Fruit fly (Drosophila melanogaster): Measurements from ENCODE around the gene CG7912.

Gene CG7912

dm6 chr3R:30036609-30037008, 27.6 kb upstream of the CG7912 start, which contains the start of gene ZIPIC:
ZIPIC (minus strand) TSS chr3R:30036870.
- no peak for TF ChIP-seq CG17801 (GFP tag; optimal IDR thresholded peaks at IDR 0.05; ENCODE audit: partially characterized antibody)

DNA sequence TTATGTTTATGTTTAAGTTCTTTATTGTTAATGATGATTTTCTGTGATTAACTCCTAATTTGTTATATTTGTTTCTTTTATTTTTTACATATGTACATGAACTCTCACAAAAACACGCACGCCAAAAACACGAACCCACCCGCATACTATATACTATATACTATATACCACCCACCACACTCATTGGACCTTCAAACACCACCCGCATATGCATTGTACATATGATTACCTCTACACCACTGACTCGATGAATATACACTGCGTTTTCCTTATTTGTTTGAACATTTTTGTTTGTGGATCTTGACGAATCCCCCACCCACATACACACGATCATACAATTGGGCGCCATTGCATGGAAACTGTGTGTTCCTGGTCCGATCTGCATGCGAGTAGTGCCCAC, 23.3 kb upstream of the CG7912 start:
- no peak for TF ChIP-seq CG17801 (GFP tag; optimal IDR thresholded peaks at IDR 0.05; ENCODE audit: partially characterized antibody)

DNA sequence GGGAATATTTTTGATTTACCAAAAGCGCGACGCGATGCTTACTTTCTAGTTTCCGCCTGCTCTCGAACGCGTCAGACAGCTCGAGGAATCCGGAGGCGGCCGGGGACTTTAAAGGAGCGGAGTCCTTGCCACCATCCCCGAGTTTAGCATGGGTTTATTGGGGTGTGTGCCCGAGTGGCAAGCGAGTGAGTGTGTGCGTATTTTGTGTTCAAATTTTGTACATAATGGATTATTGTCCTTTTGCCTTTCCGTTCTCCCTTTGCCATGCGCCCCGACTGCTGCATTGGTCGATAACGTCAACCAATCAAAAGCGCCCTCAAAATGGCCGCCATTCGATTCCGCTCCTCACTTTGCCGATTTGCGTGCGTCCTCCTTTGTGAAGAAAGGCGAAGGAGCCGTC, 21.1 kb upstream of the CG7912 start:
- no peak for TF ChIP-seq CG17801 (GFP tag; optimal IDR thresholded peaks at IDR 0.05; ENCODE audit: partially characterized antibody)

DNA sequence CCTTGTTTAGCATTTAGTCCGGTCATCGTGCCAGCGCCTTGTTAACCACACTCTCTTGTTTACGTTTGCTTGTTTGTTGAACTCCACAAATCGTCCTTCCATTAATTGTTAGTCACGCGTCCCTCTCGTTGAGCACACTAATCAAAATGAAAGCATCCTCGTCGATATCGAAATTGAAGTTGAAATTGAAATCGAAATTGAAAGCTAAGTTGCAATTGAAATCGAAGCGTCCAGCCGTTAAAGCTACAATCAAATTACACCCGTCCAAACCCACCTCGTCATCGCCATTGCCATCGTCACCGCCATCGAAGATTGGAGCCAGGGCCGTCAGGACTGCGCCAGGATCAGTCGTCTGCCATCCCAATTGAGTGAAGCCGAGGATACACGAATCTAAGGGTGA, 14.5 kb upstream of the CG7912 start:
- TF ChIP-seq CG17801 (GFP tag; optimal IDR thresholded peaks at IDR 0.05; ENCODE audit: partially characterized antibody): no peak

dm6 chr3R:30022452-30023028, 13.6 kb upstream of the CG7912 start, which contains the start of the genes RpS28a and Axn:
RpS28a (minus strand) TSS chr3R:30022648.
Axn (plus strand) TSS chr3R:30022842.
- no peak for TF ChIP-seq CG17801 (GFP tag; optimal IDR thresholded peaks at IDR 0.05; ENCODE audit: partially characterized antibody)

DNA sequence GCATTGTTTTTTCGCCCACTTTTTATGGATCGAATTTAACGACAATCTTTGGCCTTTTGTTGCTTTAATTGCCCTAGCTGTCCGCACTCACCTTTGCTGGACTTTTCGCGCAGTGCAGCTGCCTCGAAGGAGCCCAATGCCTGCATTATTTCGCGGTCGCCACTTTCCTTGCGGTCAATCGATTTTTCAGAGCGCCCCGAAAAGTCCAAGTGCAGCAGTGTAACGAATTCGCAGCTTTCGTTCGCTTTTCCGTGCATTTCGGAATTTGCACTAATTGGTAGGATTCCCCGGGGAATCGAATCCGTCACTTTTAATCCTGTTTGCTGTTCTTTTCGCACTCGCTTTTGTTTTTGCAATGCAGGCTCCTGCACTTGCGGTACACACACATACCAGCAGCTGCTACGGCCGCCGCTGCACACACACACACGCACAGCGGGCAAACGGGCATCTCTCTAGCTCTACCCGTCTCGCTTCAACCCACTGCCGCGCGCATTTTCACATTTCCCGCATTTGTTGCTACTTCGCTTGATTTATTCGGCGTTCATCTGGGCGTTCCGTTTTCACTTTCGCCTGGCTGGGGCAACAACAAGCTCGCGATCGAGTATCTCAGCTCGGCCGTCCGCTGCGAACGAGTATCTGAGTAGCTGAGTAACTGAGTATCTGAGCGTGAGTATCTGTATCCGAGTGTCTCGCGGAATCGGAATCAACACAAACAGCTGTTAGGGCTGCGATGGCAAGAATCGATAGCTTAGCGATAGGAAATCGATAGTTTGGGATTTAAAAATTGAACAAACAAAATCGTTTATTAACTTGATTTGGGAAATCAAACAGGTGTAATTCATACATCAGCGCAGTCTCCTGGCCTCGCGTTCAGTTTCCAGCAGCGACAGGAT, 12.8 kb upstream of the CG7912 start, which contains the start of gene Mgat2:
Mgat2 (minus strand) TSS at position 663 of the 893 bp plus-strand sequence.
- TF ChIP-seq CG17801 (GFP tag; optimal IDR thresholded peaks at IDR 0.05; ENCODE audit: partially characterized antibody): peak; percentile 36

DNA sequence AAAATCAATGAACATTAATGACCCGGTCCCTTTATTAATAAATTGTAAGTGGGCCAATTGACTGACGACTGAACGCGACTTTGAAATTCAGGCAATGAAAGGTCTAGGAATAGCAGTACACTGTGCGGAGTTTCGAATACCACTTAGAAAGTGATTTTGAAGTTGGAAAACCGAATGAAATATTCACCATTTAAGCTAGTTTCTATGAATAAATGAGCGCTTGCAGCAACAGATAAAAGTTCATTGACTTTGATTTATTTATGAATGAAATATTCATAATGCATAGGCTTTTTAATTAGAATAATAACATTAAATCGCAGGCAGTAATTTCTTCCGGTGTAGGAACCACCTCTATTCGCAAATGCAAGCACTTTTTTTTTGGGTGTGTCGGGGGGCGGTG, 12.0 kb upstream of the CG7912 start:
- no peak for TF ChIP-seq CG17801 (GFP tag; optimal IDR thresholded peaks at IDR 0.05; ENCODE audit: partially characterized antibody)

dm6 chr3R:30014977-30015514, 6.1 kb upstream of the CG7912 start, which contains the start of gene CG7920:
CG7920 (minus strand) TSS chr3R:30015284.
- peak; percentile 60 for TF ChIP-seq CG17801 (GFP tag; optimal IDR thresholded peaks at IDR 0.05; ENCODE audit: partially characterized antibody)

DNA sequence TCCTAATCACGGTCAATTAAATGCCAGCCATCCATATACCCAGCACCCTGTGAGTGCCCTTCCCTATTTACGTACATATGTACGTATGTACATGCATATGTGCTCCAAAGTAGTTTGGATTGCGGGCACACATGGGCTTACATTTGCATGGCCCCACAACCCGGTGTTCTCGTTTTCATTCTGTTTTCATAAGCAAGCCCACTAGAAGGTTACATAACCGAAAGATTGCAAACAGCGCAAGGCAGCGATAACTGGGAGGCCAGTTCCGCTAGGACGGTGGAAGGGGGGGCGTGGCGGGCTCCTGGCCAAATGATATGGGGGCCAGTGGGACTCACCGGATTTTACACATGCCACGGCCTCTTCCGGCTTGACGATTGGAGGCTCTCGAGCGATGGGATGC, 5.5 kb upstream of the CG7912 start:
- TF ChIP-seq CG17801 (GFP tag; optimal IDR thresholded peaks at IDR 0.05; ENCODE audit: partially characterized antibody): no peak

DNA sequence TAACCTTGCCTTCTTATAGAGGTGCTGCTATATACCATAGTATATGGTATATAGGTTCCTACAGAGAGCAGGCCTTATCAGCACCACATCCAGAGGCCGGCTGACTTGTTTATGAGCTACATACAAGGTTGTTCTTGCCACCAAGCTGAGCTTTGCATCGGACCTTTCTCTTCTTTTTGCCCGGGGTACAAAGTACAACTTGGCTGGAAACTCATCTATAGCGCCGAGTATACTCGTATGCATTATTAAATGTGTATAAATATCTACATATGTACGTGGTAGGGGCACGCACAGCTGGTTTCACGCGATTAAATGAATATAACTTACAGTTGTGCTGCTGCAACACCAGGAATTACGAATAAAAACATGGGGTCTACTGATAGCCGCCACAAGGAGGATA, 4.9 kb upstream of the CG7912 start:
- TF ChIP-seq CG17801 (GFP tag; optimal IDR thresholded peaks at IDR 0.05; ENCODE audit: partially characterized antibody): no peak

DNA sequence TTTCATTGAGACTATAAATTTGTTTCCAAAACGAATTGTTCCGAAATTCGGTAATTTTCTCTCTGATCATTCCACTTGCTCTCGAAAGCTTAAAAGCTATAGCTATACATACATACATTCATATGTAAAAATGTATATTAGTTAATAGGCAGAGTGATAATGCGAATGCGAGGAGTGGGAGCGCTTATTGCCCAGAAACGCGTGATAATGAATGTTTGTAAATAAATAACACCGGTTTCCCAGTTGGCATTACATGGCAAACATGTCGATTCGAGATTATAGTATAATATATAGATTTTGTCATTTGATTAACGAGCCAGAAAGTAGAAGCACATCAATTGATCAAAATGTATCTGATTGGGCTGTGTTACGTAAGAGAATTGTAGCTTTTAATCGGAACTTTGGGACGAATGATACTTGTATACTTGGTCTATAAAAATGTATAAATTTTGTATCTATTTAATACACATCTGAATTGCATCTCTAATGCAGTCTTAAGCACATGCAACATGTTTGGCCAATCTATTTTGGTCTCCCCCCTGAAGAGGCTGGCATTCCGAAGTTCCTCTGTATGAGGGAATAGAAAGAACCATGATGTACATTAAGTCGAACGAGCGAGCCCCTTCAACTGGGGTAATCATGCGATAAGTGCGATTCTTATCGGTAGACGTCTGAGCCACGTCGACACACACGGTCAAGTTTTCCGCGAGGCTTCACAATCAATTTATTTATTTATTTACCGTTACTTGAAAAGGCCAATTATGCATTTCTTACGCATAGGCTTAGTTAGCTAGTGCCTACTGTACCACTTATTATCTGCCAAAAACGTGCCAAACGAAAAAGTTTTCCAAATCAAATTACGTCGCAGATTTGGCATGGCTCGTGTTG, 3.9 kb upstream of the CG7912 start:
- TF ChIP-seq CG17801 (GFP tag; optimal IDR thresholded peaks at IDR 0.05; ENCODE audit: partially characterized antibody): no peak

DNA sequence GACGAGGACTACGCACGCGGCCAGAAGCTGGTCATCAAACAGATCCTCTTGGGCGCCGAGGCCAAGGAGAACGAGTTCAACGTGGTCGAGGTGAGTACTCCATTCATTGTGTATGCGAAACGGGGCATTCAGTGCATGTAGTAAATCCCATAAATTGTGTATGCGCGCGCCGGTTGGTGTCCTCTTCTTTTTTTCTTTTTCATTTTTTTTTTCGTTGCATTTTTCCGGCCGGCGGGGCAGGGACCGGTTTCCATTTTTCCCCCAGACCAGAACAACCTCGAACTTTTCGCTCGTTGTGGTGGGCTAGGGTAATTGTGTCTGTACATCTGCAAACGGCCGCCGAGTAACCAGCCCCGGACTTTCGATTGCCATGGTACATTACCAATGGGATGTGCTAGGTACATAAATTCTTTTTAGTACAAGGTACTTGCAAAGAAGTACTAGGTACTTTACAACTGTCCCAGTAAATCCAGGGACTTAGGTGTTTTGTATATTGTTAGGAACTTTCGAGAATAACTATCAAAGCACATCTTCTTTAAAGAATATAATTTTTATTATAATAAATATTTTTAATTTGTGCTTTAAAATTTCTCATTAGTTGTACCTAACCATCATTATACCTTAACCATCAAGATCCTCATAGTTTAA, 3.5 kb downstream of the CG7912 start:
- TF ChIP-seq CG17801 (GFP tag; optimal IDR thresholded peaks at IDR 0.05; ENCODE audit: partially characterized antibody): no peak

dm6 chr3R:30004648-30005047, 4.3 kb downstream of the CG7912 start, which contains the start of the genes Nlp and Nph:
Nlp (plus strand) TSS chr3R:30004785.
Nph (minus strand) TSS chr3R:30004861.
- TF ChIP-seq CG17801 (GFP tag; optimal IDR thresholded peaks at IDR 0.05; ENCODE audit: partially characterized antibody): peak; percentile 59

dm6 chr3R:30000286-30000685, 8.7 kb downstream of the CG7912 start, which contains the start of gene Tace:
Tace (plus strand) TSS chr3R:30000530.
- no peak for TF ChIP-seq CG17801 (GFP tag; optimal IDR thresholded peaks at IDR 0.05; ENCODE audit: partially characterized antibody)
